Fruit fly (Drosophila melanogaster) whole organism, adult: Measurements from ENCODE around the gene Pop5.

Source experiments
- CG11617 ChIP-seq: fragments of 200-800 bp; sonication (Bioruptor generic); optimal IDR thresholded peaks from 2 replicates; lab custom pipeline; 2017; ENCODE audit warnings: mild to moderate bottlenecking, missing biosample characterization, missing genetic modification reagents, missing genetic modification characterization
- CG12768 ChIP-seq: fragments of 200-800 bp; sonication (Bioruptor generic); optimal IDR thresholded peaks from 2 replicates; lab custom pipeline; 2017; ENCODE audit warnings: missing biosample characterization, missing genetic modification characterization, mild to moderate bottlenecking, moderate library complexity, missing genetic modification reagents
- CG14711 ChIP-seq: fragments of 200-800 bp; sonication (Bioruptor generic); optimal IDR thresholded peaks from 2 replicates; lab custom pipeline; 2018; ENCODE audit warnings: missing biosample characterization, mild to moderate bottlenecking, missing genetic modification characterization, moderate library complexity
- CG1620 ChIP-seq: fragments of 200-800 bp; sonication (Bioruptor generic); optimal IDR thresholded peaks from 2 replicates; lab custom pipeline; 2016; ENCODE audit warnings: missing biosample characterization, missing genetic modification characterization
- CG33017 ChIP-seq: fragments of 200-800 bp; sonication (Bioruptor generic); optimal IDR thresholded peaks from 2 replicates; lab custom pipeline; 2018; ENCODE audit warnings: missing biosample characterization, mild to moderate bottlenecking, missing genetic modification characterization, moderate library complexity
- CG5204 ChIP-seq: fragments of 200-800 bp; sonication (Bioruptor generic); optimal IDR thresholded peaks from 2 replicates; lab custom pipeline; 2016; ENCODE audit warnings: missing biosample characterization, missing genetic modification characterization
- CG7045 ChIP-seq: fragments of 200-800 bp; sonication (Bioruptor generic); optimal IDR thresholded peaks from 2 replicates; lab custom pipeline; 2017; ENCODE audit warnings: missing biosample characterization, mild to moderate bottlenecking, missing genetic modification characterization
- CG7101 ChIP-seq: fragments of 200-800 bp; sonication (Bioruptor generic); optimal IDR thresholded peaks from 2 replicates; lab custom pipeline; 2018; ENCODE audit warnings: missing biosample characterization, mild to moderate bottlenecking, missing genetic modification characterization, moderate library complexity
- Clk ChIP-seq: fragments of 200-800 bp; sonication (Bioruptor generic); optimal IDR thresholded peaks from 2 replicates; lab custom pipeline; 2017; ENCODE audit warnings: missing biosample characterization, missing genetic modification characterization
- Crg-1 ChIP-seq: fragments of 200-800 bp; sonication (Bioruptor generic); optimal IDR thresholded peaks from 2 replicates; lab custom pipeline; 2016; ENCODE audit warnings: missing biosample characterization, missing genetic modification characterization
- Hr96 ChIP-seq: fragments of 200-800 bp; sonication (Bioruptor generic); optimal IDR thresholded peaks from 2 replicates; lab custom pipeline; 2016; ENCODE audit warnings: missing biosample characterization, missing genetic modification characterization
- Mnt ChIP-seq: fragments of 200-800 bp; sonication (Bioruptor generic); optimal IDR thresholded peaks from 2 replicates; lab custom pipeline; 2016; ENCODE audit warnings: missing biosample characterization, mild to moderate bottlenecking, missing genetic modification characterization
- bab1 ChIP-seq: fragments of 200-800 bp; sonication (Bioruptor generic); optimal IDR thresholded peaks from 3 replicates; lab custom pipeline; 2019; ENCODE audit warnings: missing biosample characterization, mild to moderate bottlenecking, missing genetic modification characterization, moderate library complexity
- cic ChIP-seq: fragments of 200-800 bp; sonication (Bioruptor generic); optimal IDR thresholded peaks from 2 replicates; lab custom pipeline; 2017; ENCODE audit warnings: missing biosample characterization, mild to moderate bottlenecking, missing genetic modification characterization, moderate library complexity
- cnc ChIP-seq, 2 experiments: fragments of >200 bp; optimal IDR thresholded peaks; 2 replicates each; lab custom pipeline; 2017
- kay ChIP-seq: fragments of 200-800 bp; sonication (Bioruptor generic); peaks from one replicate; lab custom pipeline; 2016; ENCODE audit warnings: missing biosample characterization, missing genetic modification characterization, borderline replicate concordance
- ovo ChIP-seq: fragments of 200-800 bp; sonication (Bioruptor generic); optimal IDR thresholded peaks from 2 replicates; lab custom pipeline; 2016; ENCODE audit warnings: missing biosample characterization, missing genetic modification characterization
- pad ChIP-seq: fragments of 200-800 bp; sonication (Bioruptor generic); optimal IDR thresholded peaks from 3 replicates; lab custom pipeline; 2017; ENCODE audit warnings: missing biosample characterization, missing genetic modification characterization, mild to moderate bottlenecking, moderate library complexity, missing genetic modification reagents
- tj ChIP-seq: fragments of 200-800 bp; sonication (Bioruptor generic); optimal IDR thresholded peaks from 3 replicates; lab custom pipeline; 2017; ENCODE audit warnings: missing biosample characterization, mild to moderate bottlenecking, missing genetic modification characterization, moderate library complexity
- toe ChIP-seq: fragments of 200-800 bp; sonication (Bioruptor generic); optimal IDR thresholded peaks from 2 replicates; lab custom pipeline; 2016; ENCODE audit warnings: missing biosample characterization, missing genetic modification characterization

Pop5 gene

DNA sequence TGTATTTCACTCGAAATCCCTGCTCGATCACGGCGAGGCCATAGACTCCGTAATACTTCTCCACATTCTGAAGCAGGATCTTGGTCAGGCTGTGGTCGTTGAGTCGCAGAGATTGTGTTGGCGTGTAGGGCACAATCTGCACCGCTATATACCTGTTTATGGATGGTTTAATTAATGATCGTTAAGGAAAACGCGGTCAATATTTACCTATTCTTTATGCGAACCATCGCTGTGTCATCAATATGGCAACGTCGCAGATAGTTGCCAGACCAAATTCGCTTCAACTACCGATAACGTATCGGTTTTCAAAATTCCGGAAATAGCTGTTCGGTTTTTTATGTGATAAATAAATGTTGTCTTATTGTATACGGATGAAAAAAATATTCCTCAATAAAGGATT is at the start of gene Pop5:
Gene Pop5 (minus strand): TSS at position 240 of the 400 bp plus-strand sequence.
- no peak for TF ChIP-seq CG5204 (GFP tag; lab: Kevin White, UChicago)
- no peak for TF ChIP-seq cnc (optimal IDR thresholded peaks at IDR 0.05; lab: Kevin White, UChicago)
- TF ChIP-seq CG7045 (GFP tag; lab: Kevin White, UChicago): no peak
- TF ChIP-seq CG33017 (tag; lab: Kevin White, UChicago): no peak
- peak; percentile 68 for TF ChIP-seq Crg-1 (GFP tag; lab: Kevin White, UChicago)
- peak; percentile 29 for TF ChIP-seq CG11617 (GFP tag; lab: Kevin White, UChicago)
- no peak for TF ChIP-seq CG12768
- peak; percentile 8 for TF ChIP-seq CG1620 (GFP tag; lab: Kevin White, UChicago)
- peak; percentile 8 for TF ChIP-seq Mnt (GFP tag; lab: Kevin White, UChicago)
- peak; percentile 64 for TF ChIP-seq bab1 (GFP tag; lab: Kevin White, UChicago)
- TF ChIP-seq cic (GFP tag; lab: Kevin White, UChicago): no peak
- no peak for TF ChIP-seq pad (GFP tag; lab: Kevin White, UChicago)
- TF ChIP-seq toe: no peak
- peak; percentile 1 for TF ChIP-seq CG14711 (tag; lab: Kevin White, UChicago)
- no peak for TF ChIP-seq ovo (GFP tag; lab: Kevin White, UChicago)
- TF ChIP-seq CG7101: peak; percentile 39
- TF ChIP-seq Hr96 (GFP tag; lab: Kevin White, UChicago): no peak
- TF ChIP-seq Clk: no peak
- TF ChIP-seq kay: no peak
- TF ChIP-seq tj (GFP tag; lab: Kevin White, UChicago): no peak

DNA sequence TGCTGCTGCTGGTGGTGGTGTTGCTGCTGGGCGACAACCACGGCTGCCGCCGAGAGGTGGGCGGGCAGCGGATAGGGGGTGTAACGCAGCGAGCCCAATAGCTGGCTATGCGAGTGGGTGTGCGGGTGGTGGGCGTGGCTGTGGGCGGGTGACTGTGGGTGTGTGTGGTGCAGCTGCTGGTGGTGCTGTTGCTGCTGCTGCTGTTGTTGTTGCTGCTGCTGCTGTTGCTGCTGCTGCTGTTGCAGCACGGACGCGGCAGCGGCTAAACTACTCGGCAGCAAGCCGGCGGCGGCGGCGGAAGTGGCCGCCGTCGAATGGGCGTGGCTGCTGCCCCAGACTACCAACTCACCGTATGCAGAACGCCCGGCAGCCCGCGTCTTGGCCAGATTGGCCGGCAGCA is 32.4 kb upstream of the Pop5 start:
- TF ChIP-seq toe (no peak), pad (GFP tag; lab: Kevin White, UChicago) (no peak), CG12768 (no peak), CG11617 (GFP tag; lab: Kevin White, UChicago) (no peak), CG7101 (no peak), cnc (optimal IDR thresholded peaks at IDR 0.05; lab: Kevin White, UChicago) (no peak), Crg-1 (GFP tag; lab: Kevin White, UChicago) (no peak), CG14711 (tag; lab: Kevin White, UChicago) (no peak), cic (GFP tag; lab: Kevin White, UChicago) (no peak), CG33017 (tag; lab: Kevin White, UChicago) (no peak), CG1620 (GFP tag; lab: Kevin White, UChicago) (no peak), ovo (GFP tag; lab: Kevin White, UChicago) (no peak), kay (no peak), CG5204 (GFP tag; lab: Kevin White, UChicago) (no peak), tj (GFP tag; lab: Kevin White, UChicago) (no peak)

DNA sequence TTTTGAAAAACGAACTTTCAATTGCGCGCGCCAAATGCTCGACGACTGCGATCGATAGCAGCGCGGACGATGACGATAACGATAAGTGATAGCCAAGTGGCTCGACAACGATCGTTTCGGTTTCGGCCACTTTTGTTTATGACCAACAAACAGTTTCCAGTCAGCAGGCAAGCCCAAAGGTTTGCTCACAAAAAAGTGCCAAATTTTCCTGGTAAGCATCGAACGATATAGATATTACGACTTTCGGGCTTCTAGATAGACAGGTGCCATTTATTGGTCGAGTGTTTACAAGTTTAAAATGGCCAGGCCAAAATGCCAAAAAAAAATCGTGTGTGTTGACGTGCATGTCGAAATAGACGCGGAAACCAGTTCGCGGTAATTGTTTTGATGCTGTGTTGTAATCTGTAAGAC is 10.6 kb upstream of the Pop5 start, which contains the start of gene CG7724:
Gene CG7724 (plus strand): TSS at position 147 of the 411 bp plus-strand sequence.
- TF ChIP-seq Hr96 (GFP tag; lab: Kevin White, UChicago) (no peak), bab1 (GFP tag; lab: Kevin White, UChicago) (no peak), pad (GFP tag; lab: Kevin White, UChicago) (no peak), CG5204 (GFP tag; lab: Kevin White, UChicago) (no peak), CG33017 (tag; lab: Kevin White, UChicago) (no peak), CG12768 (no peak), CG7101 (no peak), toe (no peak), CG14711 (tag; lab: Kevin White, UChicago) (no peak), Crg-1 (GFP tag; lab: Kevin White, UChicago) (no peak)

DNA sequence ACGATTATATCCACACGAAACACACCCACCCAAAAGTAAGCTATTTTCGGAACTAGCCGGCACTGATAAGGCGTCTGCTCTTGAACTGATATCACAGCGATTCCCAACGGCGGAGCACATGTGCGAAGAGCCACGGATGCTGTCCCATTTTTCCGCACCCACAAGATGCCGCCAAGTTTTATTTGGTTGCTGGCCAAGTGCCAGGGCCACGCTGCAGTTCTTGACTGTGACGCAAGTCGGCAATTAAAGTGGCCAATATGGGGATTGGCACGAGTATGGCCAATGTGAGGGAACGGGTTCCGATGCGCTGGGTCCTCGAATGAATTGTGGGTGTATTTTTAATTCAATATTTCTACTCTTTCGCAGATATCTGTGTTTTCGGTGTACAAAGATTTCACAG is 9.1 kb upstream of the Pop5 start:
- TF ChIP-seq CG5204 (GFP tag; lab: Kevin White, UChicago) (no peak), CG11617 (GFP tag; lab: Kevin White, UChicago) (no peak), CG12768 (no peak), cnc (optimal IDR thresholded peaks at IDR 0.05; lab: Kevin White, UChicago) (no peak), CG33017 (tag; lab: Kevin White, UChicago) (no peak), kay (no peak), ovo (GFP tag; lab: Kevin White, UChicago) (no peak), Hr96 (GFP tag; lab: Kevin White, UChicago) (peak; percentile 32), Mnt (GFP tag; lab: Kevin White, UChicago) (peak; percentile 88), tj (GFP tag; lab: Kevin White, UChicago) (no peak), CG1620 (GFP tag; lab: Kevin White, UChicago) (no peak), pad (GFP tag; lab: Kevin White, UChicago) (no peak), CG7045 (GFP tag; lab: Kevin White, UChicago) (no peak), Crg-1 (GFP tag; lab: Kevin White, UChicago) (no peak)

DNA sequence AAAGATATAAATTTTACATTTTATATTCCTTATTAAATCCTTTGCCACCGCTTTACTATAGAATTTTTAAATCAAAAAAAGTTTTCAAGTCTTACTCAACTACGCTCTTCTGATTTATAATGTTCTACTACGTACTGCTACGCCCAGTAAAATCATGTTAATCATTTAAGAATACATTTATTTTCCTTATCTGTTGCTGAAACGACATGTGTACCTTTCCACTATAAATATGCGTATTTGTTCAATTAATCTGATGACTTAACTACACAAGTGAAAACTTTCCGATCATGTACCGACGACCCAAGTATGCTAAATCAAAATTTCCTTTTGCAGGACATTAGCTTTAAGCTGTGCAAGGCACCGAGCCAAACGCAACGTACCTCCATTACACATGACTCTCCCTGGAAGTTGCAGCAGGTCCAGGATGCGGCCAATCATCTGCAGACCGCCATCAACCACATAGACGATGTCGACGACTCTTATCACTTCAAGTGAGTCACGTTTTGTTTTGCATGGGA is 7.6 kb upstream of the Pop5 start:
- TF ChIP-seq pad (GFP tag; lab: Kevin White, UChicago) (no peak), Clk (no peak), CG7045 (GFP tag; lab: Kevin White, UChicago) (no peak), bab1 (GFP tag; lab: Kevin White, UChicago) (no peak), Crg-1 (GFP tag; lab: Kevin White, UChicago) (no peak), toe (no peak), cic (GFP tag; lab: Kevin White, UChicago) (no peak), CG5204 (GFP tag; lab: Kevin White, UChicago) (no peak), CG11617 (GFP tag; lab: Kevin White, UChicago) (no peak), ovo (GFP tag; lab: Kevin White, UChicago) (no peak), Hr96 (GFP tag; lab: Kevin White, UChicago) (no peak), kay (no peak)

DNA sequence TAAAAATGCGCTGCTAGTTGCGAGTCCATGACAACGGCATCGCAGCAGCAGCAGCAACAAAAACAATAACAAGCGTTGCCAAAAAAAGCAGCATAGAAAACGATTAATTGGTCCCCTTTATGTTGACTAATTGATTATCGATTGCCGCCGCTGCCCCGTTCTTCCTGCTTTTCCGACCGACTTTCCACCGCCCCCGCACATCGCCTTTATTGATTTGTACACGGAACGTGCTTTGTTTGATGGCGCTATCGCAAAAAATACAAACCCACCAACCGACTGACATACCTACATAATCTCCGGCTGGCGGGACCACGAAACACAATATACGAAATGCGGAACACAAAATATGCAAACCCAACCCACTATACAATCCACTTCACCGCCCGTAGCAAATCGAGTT is 6.6 kb upstream of the Pop5 start:
- TF ChIP-seq cic (GFP tag; lab: Kevin White, UChicago) (peak; percentile 14), CG33017 (tag; lab: Kevin White, UChicago) (no peak), bab1 (GFP tag; lab: Kevin White, UChicago) (no peak)
